Fruit fly (Drosophila melanogaster) whole organism: ENCODE results near the gene CG5112.

ENCODE experiments used
- CG8478 ChIP-seq: fragments of >200 bp; optimal IDR thresholded peaks from 2 replicates; lab custom pipeline; 2018; ENCODE audit warnings: inconsistent platforms
- Dll ChIP-seq: fragments of >200 bp; optimal IDR thresholded peaks from 2 replicates; lab custom pipeline; 2017
- EcR ChIP-seq, 2 experiments: fragments of >200 bp; optimal IDR thresholded peaks; 2 replicates each; lab custom pipeline; 2017; ENCODE audit warnings: missing biosample characterization in 2 of 2, missing genetic modification characterization in 2 of 2, missing genetic modification reagents in 2 of 2
- pan ChIP-seq: fragments of >200 bp; optimal IDR thresholded peaks from 2 replicates; lab custom pipeline; 2017
- psq ChIP-seq: fragments of >200 bp; optimal IDR thresholded peaks from 2 replicates; lab custom pipeline; 2017
- usp ChIP-seq: fragments of >200 bp; optimal IDR thresholded peaks from 2 replicates; lab custom pipeline; 2017; ENCODE audit warnings: missing biosample characterization, missing genetic modification characterization, mixed read lengths

Gene CG5112

dm6 chr3R:25519465-25520071 is 28.3 kb downstream of the CG5112 start:
- TF ChIP-seq Dll (no peak), CG8478 (no peak), psq (lab: Kevin White, UChicago) (no peak)

dm6 chr3R:25529289-25529688 is 38.0 kb downstream of the CG5112 start:
- no peak for TF ChIP-seq CG8478
- TF ChIP-seq Dll = no peak
- TF ChIP-seq psq (lab: Kevin White, UChicago) = no peak
- TF ChIP-seq EcR (GFP tag; optimal IDR thresholded peaks at IDR 0.05; lab: Kevin White, UChicago) = no peak
- TF ChIP-seq usp (GFP tag; lab: Kevin White, UChicago) = no peak
- no peak for TF ChIP-seq pan (lab: Kevin White, UChicago)

dm6 chr3R:25531905-25532387 is 40.7 kb downstream of the CG5112 start:
- TF ChIP-seq pan (lab: Kevin White, UChicago) (no peak), EcR (GFP tag; optimal IDR thresholded peaks at IDR 0.05; lab: Kevin White, UChicago) (peak in 1 of 2 experiments; percentile 51)

dm6 chr3R:25532406-25533225 is 41.4 kb downstream of the CG5112 start:
- TF ChIP-seq usp (GFP tag; lab: Kevin White, UChicago) = no peak
- peak in 1 of 2 experiments; percentile 48 for TF ChIP-seq EcR (GFP tag; optimal IDR thresholded peaks at IDR 0.05; lab: Kevin White, UChicago)

dm6 chr3R:25539132-25539531 is 47.9 kb downstream of the CG5112 start:
- TF ChIP-seq EcR (GFP tag; optimal IDR thresholded peaks at IDR 0.05; lab: Kevin White, UChicago) (no peak), Dll (no peak), pan (lab: Kevin White, UChicago) (no peak), usp (GFP tag; lab: Kevin White, UChicago) (no peak), CG8478 (no peak), psq (lab: Kevin White, UChicago) (no peak)
